Worm (Caenorhabditis elegans) whole organism, L4 larva: ENCODE results near the gene srt-3.
A peak's percentile ranks its signal among the peaks of the same experiment; 100 is the strongest.
"Not testable (repeated sequence)": the region's sequence is repeated elsewhere in the genome, so short reads cannot be mapped to it uniquely, and the experiment has no call there.

Experiments
- aha-1 ChIP-seq: fragments of 150-350 bp; peaks from one replicate; lab custom pipeline; 2014; ENCODE audit warnings: missing biosample characterization, missing genetic modification characterization
- ceh-44 ChIP-seq: fragments of 200-800 bp; sonication (Bioruptor generic); IDR thresholded peaks from 2 replicates; pipeline ENCODE4 v1.3.6; 2022; ENCODE audit warnings: missing genetic modification reagents, missing genetic modification characterization, missing compliant biosample characterization
- ces-1 ChIP-seq: fragments of 150-350 bp; sonication (generic microtip); optimal IDR thresholded peaks from 4 replicates; lab custom pipeline; 2014; ENCODE audit warnings: missing biosample characterization, missing genetic modification reagents, missing genetic modification characterization
- cey-2 ChIP-seq: sonication (generic microtip); optimal IDR thresholded peaks from 3 replicates; lab custom pipeline; 2017; ENCODE audit warnings: missing genetic modification characterization, mild to moderate bottlenecking, missing compliant biosample characterization, antibody characterized with exemption, borderline replicate concordance; ENCODE audit not compliant: insufficient read depth
- ctbp-1 ChIP-seq: fragments of 200-800 bp; sonication (Bioruptor generic); IDR thresholded peaks from 2 replicates; pipeline ENCODE4 v1.3.6; 2022; ENCODE audit warnings: missing genetic modification reagents, missing genetic modification characterization, missing compliant biosample characterization
- egl-27 ChIP-seq: sonication (generic microtip); optimal IDR thresholded peaks from 3 replicates; lab custom pipeline; 2017; ENCODE audit warnings: missing biosample characterization, missing genetic modification reagents, missing genetic modification characterization
- fkh-10 ChIP-seq: fragments of 150-350 bp; optimal IDR thresholded peaks from 2 replicates; lab custom pipeline; 2014; ENCODE audit warnings: missing biosample characterization, missing genetic modification reagents, missing genetic modification characterization
- lin-15B ChIP-seq: fragments of 150-350 bp; sonication (generic microtip); optimal IDR thresholded peaks from 3 replicates; lab custom pipeline; 2014; ENCODE audit warnings: missing biosample characterization, missing genetic modification characterization
- lsy-2 ChIP-seq, 2 experiments: fragments of 150-350 bp in 1 of 2; sonication (generic microtip) in 1 of 2; optimal IDR thresholded peaks; 2 replicates each; lab custom pipeline; 2014 to 2017; ENCODE audit warnings: missing biosample characterization in 2 of 2, missing genetic modification characterization in 2 of 2
- mes-2 ChIP-seq: sonication (generic microtip); optimal IDR thresholded peaks from 2 replicates; lab custom pipeline; 2016; ENCODE audit warnings: missing genotype, mild to moderate bottlenecking, missing genetic modification characterization, missing compliant biosample characterization; ENCODE audit not compliant: poor library complexity, severe bottlenecking
- nhr-10 ChIP-seq: fragments of 150-350 bp; optimal IDR thresholded peaks from 2 replicates; lab custom pipeline; 2014; ENCODE audit warnings: missing biosample characterization, missing genetic modification characterization
- nhr-102 ChIP-seq: sonication (generic microtip); optimal IDR thresholded peaks from 2 replicates; lab custom pipeline; 2016; ENCODE audit warnings: mild to moderate bottlenecking, missing genetic modification characterization, moderate library complexity, missing compliant biosample characterization
- nhr-25 ChIP-seq: sonication (generic microtip); optimal IDR thresholded peaks from 2 replicates; lab custom pipeline; 2017; ENCODE audit warnings: missing genetic modification characterization, mild to moderate bottlenecking, missing compliant biosample characterization, antibody characterized with exemption, moderate library complexity, borderline replicate concordance; ENCODE audit not compliant: insufficient read depth
- nhr-28 ChIP-seq: fragments of 150-350 bp; optimal IDR thresholded peaks from 2 replicates; lab custom pipeline; 2014; ENCODE audit warnings: missing biosample characterization, missing genetic modification characterization
- ztf-11 ChIP-seq: fragments of 150-350 bp; optimal IDR thresholded peaks from 2 replicates; lab custom pipeline; 2014; ENCODE audit warnings: missing biosample characterization, missing genetic modification characterization

srt-3 gene

ce11 chrV:4215856-4216255 lies 44.1 kb downstream of the srt-3 start, which contains the start of gene H43I07.4:
Gene H43I07.4, plus strand, starts transcription at chrV:4216156.
- TF ChIP-seq lin-15B; nhr-10 (tag; lab: Kevin White, UChicago); nhr-102 (tag; lab: Kevin White, UChicago): not testable (repeated sequence)

- TF ChIP-seq egl-27 (tag; lab: Kevin White, UChicago) (no peak), ces-1 (peak; percentile 31), aha-1 (tag; lab: Kevin White, UChicago) (peak; percentile 20), cey-2 (tag; lab: Kevin White, UChicago) (no peak), ctbp-1 (GFP tag; lab: Robert Waterston, UW) (0 out of 2 replicates have a peak, but pooled peaks have one; percentile 25), fkh-10 (GFP tag; lab: Kevin White, UChicago) (peak; percentile 91), mes-2 (tag; lab: Kevin White, UChicago) (no peak), ceh-44 (GFP tag; lab: Robert Waterston, UW) (no peak), nhr-25 (no peak), ztf-11 (tag; lab: Kevin White, UChicago) (no peak), nhr-28 (no peak), lsy-2 (tag; optimal IDR thresholded peaks at IDR 0.05; lab: Kevin White, UChicago) (no peak)
Observed at ce11 chrV:4211521-4211920, 48.5 kb downstream of the srt-3 start.
